Worm (Caenorhabditis elegans) whole organism, L3 larva: Measurements from ENCODE around the gene C25F9.9.
A peak's percentile ranks its signal among the peaks of the same experiment; 100 is the strongest.

Experiments used
- R02D3.7 ChIP-seq: fragments of 150-350 bp; optimal IDR thresholded peaks from 2 replicates; lab custom pipeline; 2014; ENCODE audit warnings: missing biosample characterization, missing genetic modification characterization
- ZK546.5 ChIP-seq: sonication (generic microtip); optimal IDR thresholded peaks from 2 replicates; lab custom pipeline; 2017; ENCODE audit warnings: missing biosample characterization, missing genetic modification characterization
- aly-2 ChIP-seq: fragments of 150-350 bp; optimal IDR thresholded peaks from 2 replicates; lab custom pipeline; 2014; ENCODE audit warnings: missing biosample characterization, missing genetic modification characterization
- ama-1 ChIP-seq: fragments of 150-350 bp; optimal IDR thresholded peaks from 2 replicates; lab custom pipeline; 2018
- ceh-82 ChIP-seq: fragments of 150-350 bp; optimal IDR thresholded peaks from 2 replicates; lab custom pipeline; 2014; ENCODE audit warnings: missing biosample characterization, missing genetic modification characterization
- elt-3 ChIP-seq, 3 experiments: fragments of 150-350 bp in 1 of 3; sonication (generic microtip) in 2 of 3; optimal IDR thresholded peaks; 2 replicates in 2 of 3; 4 replicates in 1 of 3; lab custom pipeline; 2014 to 2017; ENCODE audit warnings: missing biosample characterization in 3 of 3, missing genetic modification characterization in 3 of 3
- hmg-11 ChIP-seq: sonication (generic microtip); optimal IDR thresholded peaks from 2 replicates; lab custom pipeline; 2016; ENCODE audit warnings: missing genetic modification characterization, missing compliant biosample characterization
- lin-39 ChIP-seq: fragments of 150-350 bp; optimal IDR thresholded peaks from 2 replicates; lab custom pipeline; 2018; ENCODE audit warnings: missing biosample characterization, missing genetic modification reagents, missing genetic modification characterization
- nhr-11 ChIP-seq: fragments of 150-350 bp; optimal IDR thresholded peaks from 2 replicates; lab custom pipeline; 2014; ENCODE audit warnings: missing biosample characterization, missing genetic modification characterization
- nhr-28 ChIP-seq: fragments of 150-350 bp; optimal IDR thresholded peaks from 2 replicates; lab custom pipeline; 2014; ENCODE audit warnings: missing biosample characterization, missing genetic modification characterization
- nhr-77 ChIP-seq: fragments of 150-350 bp; optimal IDR thresholded peaks from 2 replicates; lab custom pipeline; 2014; ENCODE audit warnings: missing biosample characterization, missing genetic modification characterization
- pha-4 ChIP-seq: fragments of 150-350 bp; optimal IDR thresholded peaks from 2 replicates; lab custom pipeline; 2014; ENCODE audit warnings: missing biosample characterization, missing genetic modification reagents, missing genetic modification characterization
- pqm-1 ChIP-seq: fragments of 150-350 bp; optimal IDR thresholded peaks from 2 replicates; lab custom pipeline; 2017; ENCODE audit warnings: missing biosample characterization, missing genetic modification characterization, inconsistent platforms

ce11 chrV:19433806-19434437 is 17.5 kb downstream of the C25F9.9 start, which contains the start of gene C25F9.16:
- no peak for TF ChIP-seq nhr-11 (tag; lab: Kevin White, UChicago)
- no peak for TF ChIP-seq ZK546.5 (tag; lab: Kevin White, UChicago)
- no peak for TF ChIP-seq elt-3 (tag; optimal IDR thresholded peaks at IDR 0.05; lab: Kevin White, UChicago)
- TF ChIP-seq ceh-82 = no peak
- no peak for TF ChIP-seq aly-2 (tag; lab: Kevin White, UChicago)
- no peak for TF ChIP-seq hmg-11 (tag; lab: Kevin White, UChicago)
- TF ChIP-seq nhr-28 (tag; lab: Kevin White, UChicago) = no peak
- TF ChIP-seq pha-4 = no peak
- no peak for TF ChIP-seq ama-1 (lab: Kevin White, UChicago)
- TF ChIP-seq pqm-1 (tag; lab: Kevin White, UChicago) = peak; percentile 1
- TF ChIP-seq R02D3.7 = no peak
- TF ChIP-seq lin-39 (tag; lab: Kevin White, UChicago) = no peak
- TF ChIP-seq nhr-77 (tag; lab: Kevin White, UChicago) = no peak
